Fruit fly (Drosophila melanogaster) Kc167 (cell line): ENCODE results near the gene CG15356.

Experiments used
- Myc ChIP-seq: fragments of >200 bp; optimal IDR thresholded peaks from 2 replicates; lab custom pipeline; 2017; ENCODE audit warnings: missing external identifiers
- Sin3A ChIP-seq: fragments of >200 bp; optimal IDR thresholded peaks from 2 replicates; lab custom pipeline; 2018; ENCODE audit warnings: missing external identifiers
- h ChIP-seq: fragments of >200 bp; optimal IDR thresholded peaks from 3 replicates; lab custom pipeline; 2018; ENCODE audit warnings: missing external identifiers
- insv ChIP-seq: fragments of >200 bp; optimal IDR thresholded peaks from 3 replicates; lab custom pipeline; 2018; ENCODE audit warnings: missing external identifiers
- psq ChIP-seq: fragments of >200 bp; optimal IDR thresholded peaks from 2 replicates; lab custom pipeline; 2017; ENCODE audit warnings: missing external identifiers
- ttk ChIP-seq: sonication (Bioruptor generic); optimal IDR thresholded peaks from 2 replicates; lab custom pipeline; 2017; ENCODE audit warnings: missing external identifiers

The CG15356 gene

dm6 chr2L:1944473-1945110, 36.0 kb downstream of the CG15356 start:
- TF ChIP-seq Sin3A (lab: Kevin White, UChicago), result no peak
- TF ChIP-seq psq (lab: Kevin White, UChicago), result no peak
- no peak for TF ChIP-seq ttk (lab: Kevin White, UChicago)
- no peak for TF ChIP-seq Myc (lab: Kevin White, UChicago)
- TF ChIP-seq h (lab: Kevin White, UChicago), result no peak
- TF ChIP-seq insv (lab: Kevin White, UChicago), result no peak

DNA sequence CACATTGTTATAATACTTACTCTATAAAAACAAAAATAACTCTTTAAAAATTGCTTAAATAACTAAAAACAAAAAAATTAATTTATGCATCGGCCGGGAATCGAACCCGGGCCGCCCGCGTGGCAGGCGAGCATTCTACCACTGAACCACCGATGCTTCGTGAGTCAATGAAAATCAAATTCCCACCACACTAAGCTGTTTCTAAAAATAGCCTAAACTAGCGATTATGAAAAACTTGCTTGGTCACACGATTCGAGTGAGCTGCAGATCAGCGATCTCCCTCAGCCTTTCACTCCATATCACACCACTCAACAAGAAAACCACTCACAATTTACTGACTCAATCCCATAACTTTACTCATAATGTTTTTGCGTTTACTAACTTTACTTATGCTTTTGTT, 42.6 kb downstream of the CG15356 start:
- TF ChIP-seq ttk (lab: Kevin White, UChicago) (no peak), Myc (lab: Kevin White, UChicago) (no peak), insv (lab: Kevin White, UChicago) (no peak), psq (lab: Kevin White, UChicago) (no peak), Sin3A (lab: Kevin White, UChicago) (no peak), h (lab: Kevin White, UChicago) (no peak)

DNA sequence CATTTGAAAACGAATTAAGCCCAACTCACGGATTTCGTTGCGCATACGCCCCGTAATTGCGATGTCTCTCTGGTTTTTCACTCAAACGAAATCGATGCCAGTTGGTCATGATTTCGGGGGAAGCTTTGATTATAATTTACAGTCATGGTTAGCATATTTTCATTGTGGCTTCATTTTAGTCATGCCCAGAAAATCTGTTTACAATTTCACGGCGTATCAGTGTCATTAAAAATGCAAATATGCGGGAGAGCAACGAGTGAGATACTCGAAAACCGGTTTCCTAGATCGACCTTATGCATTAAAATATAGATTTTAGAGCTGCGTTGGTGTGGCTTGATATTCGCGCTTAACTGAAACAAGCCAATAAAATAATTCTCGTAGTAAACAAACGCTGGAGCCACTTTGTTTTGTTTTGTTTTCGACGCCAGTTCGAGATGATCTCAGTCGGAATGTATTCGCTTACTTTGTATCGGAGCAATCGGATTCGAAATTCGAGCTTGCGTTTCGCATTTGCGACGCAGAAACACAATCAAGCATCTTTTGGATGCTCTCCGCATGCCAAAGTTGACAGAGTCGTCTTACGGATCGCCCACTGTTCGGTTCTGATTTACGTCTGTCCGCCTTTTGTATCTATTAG, 49.9 kb downstream of the CG15356 start:
- TF ChIP-seq insv (lab: Kevin White, UChicago), result no peak
- TF ChIP-seq h (lab: Kevin White, UChicago), result no peak
- TF ChIP-seq Myc (lab: Kevin White, UChicago), result no peak
- TF ChIP-seq Sin3A (lab: Kevin White, UChicago), result no peak
- no peak for TF ChIP-seq psq (lab: Kevin White, UChicago)
- TF ChIP-seq ttk (lab: Kevin White, UChicago), result no peak

- TF ChIP-seq Myc (lab: Kevin White, UChicago) (no peak), psq (lab: Kevin White, UChicago) (no peak), h (lab: Kevin White, UChicago) (no peak)
These were observed 53.1 kb downstream of the CG15356 start for dm6 chr2L:1927406-1927805.

DNA sequence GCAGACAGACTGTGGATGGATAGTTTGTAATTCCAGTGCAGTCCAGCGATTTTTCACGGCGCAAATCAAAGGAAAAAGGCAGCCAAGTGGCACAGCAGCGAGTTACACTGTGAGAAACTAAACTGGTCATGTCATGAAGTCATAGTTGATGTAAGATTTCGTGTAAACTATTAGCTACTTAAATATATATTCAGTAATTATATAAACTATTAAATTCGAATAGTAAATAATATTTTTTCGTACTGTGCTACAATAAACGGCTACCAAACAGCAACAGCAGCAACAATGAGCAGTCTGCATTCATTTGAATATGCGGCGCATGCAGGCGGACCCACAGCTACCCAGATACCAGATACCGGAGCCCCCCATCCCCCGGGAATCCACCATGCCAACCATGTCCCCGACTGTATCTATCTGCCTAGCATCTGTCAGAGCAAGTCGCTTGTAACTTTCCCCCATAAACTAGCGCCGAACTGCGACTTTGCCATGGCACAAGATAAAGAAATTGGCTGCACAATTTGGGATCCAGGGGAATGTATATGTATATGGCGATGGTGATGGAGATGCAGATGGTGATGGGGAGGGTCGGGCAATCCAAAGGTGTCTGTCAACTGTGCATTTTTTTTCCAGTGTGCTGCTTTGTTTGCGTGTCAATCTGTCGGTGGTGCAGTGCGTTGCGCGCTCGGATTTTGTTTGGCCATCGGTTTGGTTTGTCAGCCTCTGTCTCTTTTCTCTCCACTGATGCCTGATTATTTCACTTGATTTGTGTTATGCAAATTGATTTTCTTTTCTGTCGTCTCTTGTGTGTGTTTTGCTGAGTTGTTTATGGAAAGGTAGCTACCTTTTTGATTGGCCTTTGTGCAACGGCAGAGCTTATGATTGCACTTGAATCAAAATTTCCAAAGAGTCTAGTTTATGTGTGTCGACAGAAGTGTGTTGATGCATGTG, 54.4 kb downstream of the CG15356 start:
- TF ChIP-seq Myc (lab: Kevin White, UChicago) (no peak), Sin3A (lab: Kevin White, UChicago) (no peak), insv (lab: Kevin White, UChicago) (no peak), h (lab: Kevin White, UChicago) (no peak), ttk (lab: Kevin White, UChicago) (no peak), psq (lab: Kevin White, UChicago) (no peak)
